Fruit fly (Drosophila melanogaster): ENCODE measurements around the gene CG31816.

CG31816 gene

dm6 chr2L:16538931-16539330 lies 3.4 kb upstream of the CG31816 start:
- no peak for TF ChIP-seq Dll (optimal IDR thresholded peaks at IDR 0.05)
- TF ChIP-seq EcR (GFP tag; optimal IDR thresholded peaks at IDR 0.05), result no peak
- no peak for TF ChIP-seq pan (optimal IDR thresholded peaks at IDR 0.05)
- TF ChIP-seq CG8478 (optimal IDR thresholded peaks at IDR 0.05), result no peak
- no peak for TF ChIP-seq psq (optimal IDR thresholded peaks at IDR 0.05)
- no peak for TF ChIP-seq usp (GFP tag; optimal IDR thresholded peaks at IDR 0.05)

dm6 chr2L:16540773-16541172 lies 1.6 kb upstream of the CG31816 start:
- TF ChIP-seq pan (optimal IDR thresholded peaks at IDR 0.05) (no peak), CG8478 (optimal IDR thresholded peaks at IDR 0.05) (no peak), Dll (optimal IDR thresholded peaks at IDR 0.05) (no peak), EcR (GFP tag; optimal IDR thresholded peaks at IDR 0.05) (no peak), usp (GFP tag; optimal IDR thresholded peaks at IDR 0.05) (no peak), psq (optimal IDR thresholded peaks at IDR 0.05) (no peak)

DNA sequence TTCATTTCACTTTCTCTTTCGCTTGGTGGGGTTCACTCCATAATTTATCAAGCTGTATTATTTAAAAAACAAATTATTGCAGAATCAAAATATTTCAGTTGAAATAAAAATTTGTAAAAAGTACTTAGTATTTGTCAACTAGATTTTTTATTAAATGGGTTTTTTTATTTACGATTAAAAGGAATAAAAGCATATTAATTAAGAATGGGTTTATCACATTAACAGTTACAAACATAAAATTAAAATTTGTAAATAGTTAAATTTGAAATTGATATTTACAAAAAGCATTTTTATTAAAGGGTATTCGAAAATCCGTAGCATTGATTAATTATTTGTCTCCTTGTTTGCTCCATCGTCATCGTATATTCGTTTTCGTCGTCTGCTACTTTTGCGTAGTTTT lies 1.0 kb upstream of the CG31816 start:
- TF ChIP-seq Dll (optimal IDR thresholded peaks at IDR 0.05) (no peak), usp (GFP tag; optimal IDR thresholded peaks at IDR 0.05) (no peak), CG8478 (optimal IDR thresholded peaks at IDR 0.05) (no peak)

DNA sequence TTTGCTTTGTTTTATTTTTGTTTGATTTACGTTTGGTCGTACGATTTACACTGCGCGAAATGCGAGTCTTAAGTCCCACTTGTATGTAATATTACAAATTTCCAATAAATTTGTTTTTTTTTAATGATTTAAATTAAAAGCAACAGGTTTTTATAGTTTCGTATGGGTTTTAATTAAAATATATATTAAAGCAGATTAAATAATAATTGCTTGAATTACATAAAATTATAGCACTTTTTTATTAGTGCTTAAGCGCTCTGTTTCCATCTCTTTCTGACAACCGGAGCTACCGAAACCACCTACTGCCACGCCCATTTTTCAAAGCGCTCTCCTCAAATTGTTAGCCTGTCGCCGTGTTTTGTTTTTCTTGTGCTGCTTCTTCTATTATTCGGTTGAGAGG lies 613 bp upstream of the CG31816 start:
- TF ChIP-seq pan (optimal IDR thresholded peaks at IDR 0.05) (no peak), EcR (GFP tag; optimal IDR thresholded peaks at IDR 0.05) (no peak), CG8478 (optimal IDR thresholded peaks at IDR 0.05) (no peak), usp (GFP tag; optimal IDR thresholded peaks at IDR 0.05) (no peak), Dll (optimal IDR thresholded peaks at IDR 0.05) (no peak), psq (optimal IDR thresholded peaks at IDR 0.05) (no peak)

- TF ChIP-seq pan (optimal IDR thresholded peaks at IDR 0.05), result peak; percentile 5
- no peak for TF ChIP-seq EcR (GFP tag; optimal IDR thresholded peaks at IDR 0.05)
Measured at dm6 chr2L:16542997-16543593, 749 bp downstream of the CG31816 start.

DNA sequence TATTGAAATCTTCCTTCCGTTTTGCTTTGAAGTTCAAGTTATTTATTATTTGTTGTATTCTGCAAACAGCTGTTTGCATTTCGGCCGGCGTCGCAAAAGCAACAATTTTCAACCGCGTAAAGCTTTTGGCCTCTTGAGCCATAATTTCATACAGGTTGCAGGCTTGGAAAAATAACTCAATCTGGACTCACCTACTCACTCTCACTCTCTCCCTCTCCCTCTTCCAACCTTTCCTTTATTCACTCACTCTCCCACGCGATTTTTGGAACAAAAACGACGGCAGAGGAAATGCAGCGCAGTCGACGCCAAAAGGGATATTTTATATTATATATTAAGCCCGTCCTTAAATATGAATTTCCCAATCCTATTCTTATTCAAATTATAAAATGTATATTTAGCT lies 1.5 kb downstream of the CG31816 start:
- TF ChIP-seq usp (GFP tag; optimal IDR thresholded peaks at IDR 0.05) (no peak), Dll (optimal IDR thresholded peaks at IDR 0.05) (no peak), pan (optimal IDR thresholded peaks at IDR 0.05) (no peak), CG8478 (optimal IDR thresholded peaks at IDR 0.05) (no peak), EcR (GFP tag; optimal IDR thresholded peaks at IDR 0.05) (no peak)

DNA sequence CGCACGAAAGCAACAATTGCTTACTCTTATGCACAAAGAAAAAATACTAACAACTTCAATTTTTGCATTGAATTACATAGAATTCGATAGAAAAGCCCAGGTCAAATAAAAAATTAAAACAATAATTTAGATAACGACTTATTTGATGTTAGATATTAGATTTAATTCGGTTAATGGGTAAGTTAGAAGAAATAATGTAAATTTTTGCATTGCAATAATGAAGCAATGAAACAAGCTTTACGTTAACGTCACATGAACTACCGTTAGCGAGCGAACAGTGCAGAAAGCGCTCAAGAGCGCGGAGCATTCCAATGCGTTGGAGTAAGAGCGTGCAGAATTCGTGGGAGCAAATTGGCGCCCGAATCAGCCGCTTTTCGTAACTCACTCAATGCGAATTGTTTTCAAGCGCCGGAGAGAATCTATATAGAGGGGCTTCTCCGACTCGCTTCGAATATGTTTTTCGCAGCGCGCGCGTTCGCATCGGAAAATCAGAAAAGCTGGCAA lies 2.3 kb downstream of the CG31816 start, which contains the start of gene mtgo:
TSS of gene mtgo (plus strand) at position 454 of the 504 bp plus-strand sequence.
- TF ChIP-seq psq (optimal IDR thresholded peaks at IDR 0.05), result no peak
- TF ChIP-seq Dll (optimal IDR thresholded peaks at IDR 0.05), result no peak

DNA sequence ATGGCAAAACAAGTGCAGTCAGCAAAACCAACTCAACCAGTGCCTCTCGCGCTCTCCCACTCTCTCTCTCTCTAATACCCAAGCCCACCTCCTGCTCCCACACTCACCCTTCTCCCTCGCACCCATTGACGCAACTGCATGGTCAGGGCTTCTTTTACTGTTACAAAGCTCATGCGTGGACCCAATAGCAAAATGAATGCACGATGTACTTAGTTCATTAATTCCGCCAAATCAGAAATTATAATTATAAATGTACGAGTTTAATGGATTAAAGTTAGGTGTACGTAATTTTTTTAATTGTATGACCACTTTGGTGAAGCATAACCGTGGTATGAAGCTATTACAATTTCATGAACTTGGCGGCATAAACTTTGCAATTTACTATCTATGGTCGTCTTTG lies 3.4 kb downstream of the CG31816 start:
- TF ChIP-seq CG8478 (optimal IDR thresholded peaks at IDR 0.05) (no peak), Dll (optimal IDR thresholded peaks at IDR 0.05) (no peak), psq (optimal IDR thresholded peaks at IDR 0.05) (no peak), pan (optimal IDR thresholded peaks at IDR 0.05) (no peak), usp (GFP tag; optimal IDR thresholded peaks at IDR 0.05) (no peak), EcR (GFP tag; optimal IDR thresholded peaks at IDR 0.05) (no peak)

dm6 chr2L:16547652-16548417 lies 5.5 kb downstream of the CG31816 start:
- TF ChIP-seq psq (optimal IDR thresholded peaks at IDR 0.05) (no peak), CG8478 (optimal IDR thresholded peaks at IDR 0.05) (no peak), EcR (GFP tag; optimal IDR thresholded peaks at IDR 0.05) (no peak), pan (optimal IDR thresholded peaks at IDR 0.05) (no peak), usp (GFP tag; optimal IDR thresholded peaks at IDR 0.05) (no peak), Dll (optimal IDR thresholded peaks at IDR 0.05) (no peak)

DNA sequence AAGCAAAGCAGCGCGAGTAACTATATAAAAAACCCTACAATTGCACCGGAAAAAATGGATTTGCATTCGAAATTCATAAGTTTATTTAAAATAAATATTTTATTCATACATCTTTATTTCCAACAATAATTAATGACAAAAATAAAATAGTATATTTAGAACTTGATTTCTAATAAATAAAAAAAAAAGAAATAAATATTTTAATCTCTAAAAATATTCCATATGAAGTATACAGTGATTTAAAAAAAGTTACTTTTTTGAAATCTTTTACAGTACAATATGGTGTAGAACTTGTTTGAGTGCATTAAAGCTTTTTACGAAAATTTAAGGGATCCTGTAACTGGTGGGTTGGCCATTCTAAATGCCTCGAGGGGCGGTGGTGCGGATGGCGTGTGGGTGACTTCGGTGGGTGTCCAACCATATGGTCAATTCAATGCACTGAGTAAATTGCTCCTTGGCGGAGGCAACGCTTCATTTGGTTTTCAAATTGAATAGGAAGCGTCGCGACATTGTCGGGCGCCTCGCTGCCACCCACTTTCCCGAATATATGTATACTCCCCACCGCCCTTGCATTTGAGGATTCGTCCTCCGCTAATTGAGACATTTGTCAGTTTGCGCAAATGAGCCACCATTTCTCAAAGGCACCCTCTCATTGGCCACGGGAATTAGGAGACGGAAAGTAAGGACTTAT lies 6.2 kb downstream of the CG31816 start:
- no peak for TF ChIP-seq CG8478 (optimal IDR thresholded peaks at IDR 0.05)
- TF ChIP-seq usp (GFP tag; optimal IDR thresholded peaks at IDR 0.05), result no peak
- no peak for TF ChIP-seq Dll (optimal IDR thresholded peaks at IDR 0.05)
- TF ChIP-seq psq (optimal IDR thresholded peaks at IDR 0.05), result no peak
- no peak for TF ChIP-seq pan (optimal IDR thresholded peaks at IDR 0.05)
- TF ChIP-seq EcR (GFP tag; optimal IDR thresholded peaks at IDR 0.05), result no peak

- no peak for TF ChIP-seq EcR (GFP tag; optimal IDR thresholded peaks at IDR 0.05)
- TF ChIP-seq usp (GFP tag; optimal IDR thresholded peaks at IDR 0.05), result no peak
- no peak for TF ChIP-seq psq (optimal IDR thresholded peaks at IDR 0.05)
- no peak for TF ChIP-seq pan (optimal IDR thresholded peaks at IDR 0.05)
- TF ChIP-seq CG8478 (optimal IDR thresholded peaks at IDR 0.05), result no peak
- no peak for TF ChIP-seq Dll (optimal IDR thresholded peaks at IDR 0.05)
Measured at dm6 chr2L:16549859-16550258, 7.5 kb downstream of the CG31816 start, which contains the start of gene CG5968. Gene CG5968, minus strand, starts transcription at chr2L:16549959.

DNA sequence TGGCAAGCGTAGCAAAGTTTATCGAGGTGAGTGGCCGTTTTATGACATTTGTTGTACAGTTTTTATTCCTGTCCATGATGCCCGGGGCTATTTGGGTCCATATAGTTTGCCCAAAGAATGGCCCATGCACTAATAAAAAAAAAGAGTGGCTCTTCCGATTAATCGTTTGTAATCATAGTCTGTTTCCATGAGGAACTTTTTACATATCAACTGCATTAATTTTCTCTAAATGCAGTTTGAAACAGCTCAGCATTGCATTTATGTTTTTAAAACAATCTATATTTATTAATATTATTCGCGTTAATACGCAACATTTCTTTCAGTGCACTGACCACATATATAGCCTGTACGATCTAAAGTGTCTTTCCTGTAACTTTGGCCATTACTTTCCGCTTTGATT lies 17.6 kb downstream of the CG31816 start:
- no peak for TF ChIP-seq psq (optimal IDR thresholded peaks at IDR 0.05)
- no peak for TF ChIP-seq pan (optimal IDR thresholded peaks at IDR 0.05)

All from whole organism.